Fruit fly (Drosophila melanogaster) whole organism, embryonic: ENCODE measurements around the gene fzy.
A peak's percentile ranks its signal among the peaks of the same experiment; 100 is the strongest.

Experiments used
- ATbp ChIP-seq: fragments of 200-800 bp; sonication (Bioruptor generic); optimal IDR thresholded peaks from 2 replicates; lab custom pipeline; 2017; ENCODE audit warnings: missing biosample characterization, mild to moderate bottlenecking, missing genetic modification characterization, missing genetic modification reagents
- C15 ChIP-seq: fragments of 200-800 bp; sonication (Bioruptor generic); IDR thresholded peaks from 3 replicates; pipeline ENCODE4 v1.3.6; 2022; ENCODE audit warnings: missing biosample characterization, missing genetic modification characterization
- CG10274 ChIP-seq: fragments of 200-800 bp; sonication (Bioruptor generic); optimal IDR thresholded peaks from 3 replicates; lab custom pipeline; 2017; ENCODE audit warnings: missing biosample characterization, mild to moderate bottlenecking, missing genetic modification characterization
- CG12104 ChIP-seq: fragments of 200-800 bp; sonication (Bioruptor generic); optimal IDR thresholded peaks from 3 replicates; lab custom pipeline; 2016; ENCODE audit warnings: missing biosample characterization, missing genetic modification characterization
- CG12299 ChIP-seq: fragments of 200-800 bp; sonication (Bioruptor generic); optimal IDR thresholded peaks from 2 replicates; lab custom pipeline; 2018; ENCODE audit warnings: missing biosample characterization, mild to moderate bottlenecking, missing genetic modification characterization
- CG14710 ChIP-seq: fragments of 200-800 bp; sonication (Bioruptor generic); optimal IDR thresholded peaks from 3 replicates; lab custom pipeline; 2019; ENCODE audit warnings: missing biosample characterization, mild to moderate bottlenecking, missing genetic modification characterization, moderate library complexity
- CG1529 ChIP-seq: fragments of 200-800 bp; sonication (Bioruptor generic); optimal IDR thresholded peaks from 3 replicates; lab custom pipeline; 2018; ENCODE audit warnings: missing biosample characterization, missing genetic modification characterization
- CG15696 ChIP-seq: fragments of 200-800 bp; sonication (Bioruptor generic); optimal IDR thresholded peaks from 2 replicates; lab custom pipeline; 2019; ENCODE audit warnings: missing biosample characterization, mild to moderate bottlenecking, missing genetic modification characterization, moderate library complexity
- CG17829 ChIP-seq: fragments of 200-800 bp; optimal IDR thresholded peaks from 2 replicates; lab custom pipeline; 2019; ENCODE audit warnings: missing biosample characterization, mild to moderate bottlenecking, missing genetic modification characterization, moderate library complexity
- CG2889 ChIP-seq: fragments of 200-800 bp; sonication (Bioruptor generic); IDR thresholded peaks from 3 replicates; pipeline ENCODE4 v1.3.6; 2022; ENCODE audit warnings: missing biosample characterization, missing genetic modification characterization
- CG32532 ChIP-seq: fragments of 200-800 bp; sonication (Bioruptor generic); IDR thresholded peaks from 2 replicates; pipeline ENCODE4 v1.3.6; 2022; ENCODE audit warnings: missing biosample characterization, missing genetic modification characterization
- CG33557 ChIP-seq: fragments of 200-800 bp; sonication (Bioruptor generic); optimal IDR thresholded peaks from 2 replicates; lab custom pipeline; 2019; ENCODE audit warnings: missing biosample characterization, mild to moderate bottlenecking, missing genetic modification characterization, moderate library complexity
- CG3847 ChIP-seq: fragments of 200-800 bp; sonication (Bioruptor generic); IDR thresholded peaks from 2 replicates; pipeline ENCODE4 v1.3.6; 2022; ENCODE audit warnings: missing biosample characterization, missing genetic modification characterization
- CG4282 ChIP-seq: fragments of 200-800 bp; sonication (Bioruptor generic); optimal IDR thresholded peaks from 2 replicates; lab custom pipeline; 2016; ENCODE audit warnings: missing biosample characterization, missing genetic modification characterization
- CG4707 ChIP-seq: fragments of 200-800 bp; sonication (Bioruptor generic); optimal IDR thresholded peaks from 2 replicates; lab custom pipeline; 2018; ENCODE audit warnings: missing biosample characterization, mild to moderate bottlenecking, missing genetic modification characterization, moderate library complexity
- CG5245 ChIP-seq: fragments of 200-800 bp; sonication (Bioruptor generic); optimal IDR thresholded peaks from 3 replicates; lab custom pipeline; 2016; ENCODE audit warnings: missing biosample characterization, missing genetic modification characterization
- CG7745 ChIP-seq: fragments of 200-800 bp; sonication (Bioruptor generic); optimal IDR thresholded peaks from 2 replicates; lab custom pipeline; 2018; ENCODE audit warnings: missing biosample characterization, mild to moderate bottlenecking, missing genetic modification characterization, moderate library complexity
- CG7839 ChIP-seq: fragments of 200-800 bp; sonication (Bioruptor generic); optimal IDR thresholded peaks from 3 replicates; lab custom pipeline; 2018; ENCODE audit warnings: missing biosample characterization, mild to moderate bottlenecking, missing genetic modification characterization, moderate library complexity
- CG8478 ChIP-seq: fragments of >200 bp; optimal IDR thresholded peaks from 2 replicates; lab custom pipeline; 2018
- CG9215 ChIP-seq: fragments of 200-800 bp; sonication (Bioruptor generic); IDR thresholded peaks from 2 replicates; pipeline ENCODE4 v1.3.6; 2022; ENCODE audit warnings: missing biosample characterization, missing genetic modification characterization
- D19B ChIP-seq: fragments of 200-800 bp; sonication (Bioruptor generic); optimal IDR thresholded peaks from 2 replicates; lab custom pipeline; 2017; ENCODE audit warnings: missing biosample characterization, mild to moderate bottlenecking, missing genetic modification characterization
- Doc3 ChIP-seq: fragments of 200-800 bp; sonication (Bioruptor generic); IDR thresholded peaks from 3 replicates; pipeline ENCODE4 v1.3.6; 2022; ENCODE audit warnings: missing biosample characterization, missing genetic modification characterization; ENCODE audit not compliant: partially characterized antibody
- Kr ChIP-seq: fragments of 200-800 bp; sonication (Bioruptor generic); optimal IDR thresholded peaks from 2 replicates; lab custom pipeline; 2017; ENCODE audit warnings: missing biosample characterization, mild to moderate bottlenecking, missing genetic modification characterization
- Meics ChIP-seq: fragments of 200-800 bp; sonication (Bioruptor generic); optimal IDR thresholded peaks from 2 replicates; lab custom pipeline; 2017; ENCODE audit warnings: missing biosample characterization, mild to moderate bottlenecking, missing genetic modification characterization
- Oaz ChIP-seq: fragments of 200-800 bp; sonication (Bioruptor generic); IDR thresholded peaks from 2 replicates; pipeline ENCODE4 v1.3.6; 2022; ENCODE audit warnings: missing biosample characterization, missing genetic modification characterization
- Scr ChIP-seq: fragments of 200-800 bp; sonication (Bioruptor generic); IDR thresholded peaks from 2 replicates; pipeline ENCODE4 v1.3.6; 2022; ENCODE audit warnings: missing biosample characterization, missing genetic modification characterization; ENCODE audit not compliant: partially characterized antibody
- Sox100B ChIP-seq: fragments of 200-800 bp; sonication (Bioruptor generic); optimal IDR thresholded peaks from 3 replicates; lab custom pipeline; 2018; ENCODE audit warnings: missing biosample characterization, mild to moderate bottlenecking, missing genetic modification characterization
- TFAM ChIP-seq: fragments of 200-800 bp; sonication (Bioruptor generic); optimal IDR thresholded peaks from 2 replicates; lab custom pipeline; 2017; ENCODE audit warnings: missing biosample characterization, missing genetic modification characterization, inconsistent platforms
- Tbp ChIP-seq: fragments of >200 bp; optimal IDR thresholded peaks from 2 replicates; lab custom pipeline; 2018; ENCODE audit warnings: missing biosample characterization, missing genetic modification characterization
- Xrp1 ChIP-seq: fragments of 200-800 bp; sonication (Bioruptor generic); IDR thresholded peaks from 2 replicates; pipeline ENCODE4 v1.3.6; 2022; ENCODE audit warnings: missing biosample characterization, missing genetic modification characterization
- bab2 ChIP-seq: fragments of 200-800 bp; sonication (Bioruptor generic); optimal IDR thresholded peaks from 2 replicates; lab custom pipeline; 2016; ENCODE audit warnings: missing biosample characterization, missing genetic modification characterization
- br ChIP-seq: fragments of >200 bp; optimal IDR thresholded peaks from 2 replicates; lab custom pipeline; 2017
- chinmo ChIP-seq: fragments of 200-800 bp; sonication (Bioruptor generic); IDR thresholded peaks from 4 replicates; pipeline ENCODE4 v1.3.6; 2022; ENCODE audit warnings: missing biosample characterization, missing genetic modification characterization; ENCODE audit not compliant: partially characterized antibody
- danr ChIP-seq: fragments of 200-800 bp; sonication (Bioruptor generic); IDR thresholded peaks from 2 replicates; pipeline ENCODE4 v1.3.6; 2022; ENCODE audit warnings: missing biosample characterization, missing genetic modification characterization
- emc ChIP-seq: fragments of 200-800 bp; sonication (Bioruptor generic); optimal IDR thresholded peaks from 2 replicates; lab custom pipeline; 2016; ENCODE audit warnings: missing biosample characterization, missing genetic modification characterization
- gem ChIP-seq: fragments of 200-800 bp; sonication (Bioruptor generic); optimal IDR thresholded peaks from 2 replicates; lab custom pipeline; 2019; ENCODE audit warnings: missing biosample characterization, mild to moderate bottlenecking, missing genetic modification characterization, moderate library complexity
- h ChIP-seq: fragments of >200 bp; optimal IDR thresholded peaks from 2 replicates; lab custom pipeline; 2017
- lola ChIP-seq, 3 experiments: fragments of >200 bp in 2 of 3; fragments of 200-800 bp in 1 of 3; sonication (Bioruptor generic) in 1 of 3; optimal IDR thresholded peaks; 2 replicates each; lab custom pipeline; 2017 to 2019; ENCODE audit warnings: missing biosample characterization in 3 of 3, missing genetic modification characterization in 3 of 3, mild to moderate bottlenecking in 1 of 3, moderate library complexity in 1 of 3
- luna ChIP-seq: fragments of 200-800 bp; sonication (Bioruptor generic); optimal IDR thresholded peaks from 2 replicates; lab custom pipeline; 2016; ENCODE audit warnings: missing biosample characterization, missing genetic modification characterization
- maf-S ChIP-seq: fragments of 200-800 bp; sonication (Bioruptor generic); optimal IDR thresholded peaks from 2 replicates; lab custom pipeline; 2016; ENCODE audit warnings: missing biosample characterization, missing genetic modification characterization
- mam ChIP-seq: fragments of 200-800 bp; sonication (Bioruptor generic); optimal IDR thresholded peaks from 3 replicates; lab custom pipeline; 2016; ENCODE audit warnings: missing biosample characterization, missing genetic modification characterization
- nerfin-1 ChIP-seq: fragments of 200-800 bp; sonication (Bioruptor generic); optimal IDR thresholded peaks from 3 replicates; lab custom pipeline; 2019; ENCODE audit warnings: missing biosample characterization, mild to moderate bottlenecking, missing genetic modification characterization, moderate library complexity
- pzg ChIP-seq: fragments of 200-800 bp; sonication (Bioruptor generic); optimal IDR thresholded peaks from 3 replicates; lab custom pipeline; 2018; ENCODE audit warnings: missing biosample characterization, mild to moderate bottlenecking, missing genetic modification characterization, moderate library complexity
- schlank ChIP-seq: fragments of 200-800 bp; sonication (Bioruptor generic); optimal IDR thresholded peaks from 2 replicates; lab custom pipeline; 2018; ENCODE audit warnings: missing biosample characterization, mild to moderate bottlenecking, missing genetic modification characterization
- scrt ChIP-seq: fragments of 200-800 bp; sonication (Bioruptor generic); optimal IDR thresholded peaks from 2 replicates; lab custom pipeline; 2018; ENCODE audit warnings: missing biosample characterization, mild to moderate bottlenecking, missing genetic modification characterization, moderate library complexity
- sna ChIP-seq: fragments of 200-800 bp; sonication (Bioruptor generic); IDR thresholded peaks from 2 replicates; pipeline ENCODE4 v1.3.6; 2022; ENCODE audit warnings: missing biosample characterization, missing genetic modification characterization; ENCODE audit not compliant: partially characterized antibody
- sqz ChIP-seq: fragments of 200-800 bp; sonication (Bioruptor generic); optimal IDR thresholded peaks from 3 replicates; lab custom pipeline; 2018; ENCODE audit warnings: missing biosample characterization, mild to moderate bottlenecking, missing genetic modification characterization
- tgo ChIP-seq: fragments of 200-800 bp; sonication (Bioruptor generic); IDR thresholded peaks from 3 replicates; pipeline ENCODE4 v1.3.6; 2022; ENCODE audit warnings: missing biosample characterization, missing genetic modification characterization
- vnd ChIP-seq: fragments of 200-800 bp; sonication (Bioruptor generic); IDR thresholded peaks from 3 replicates; pipeline ENCODE4 v1.3.6; 2022; ENCODE audit warnings: missing biosample characterization, missing genetic modification characterization; ENCODE audit not compliant: partially characterized antibody
- z ChIP-seq: fragments of 200-800 bp; sonication (Bioruptor generic); IDR thresholded peaks from 3 replicates; pipeline ENCODE4 v1.3.6; 2022; ENCODE audit warnings: missing biosample characterization, missing genetic modification characterization
- zfh1 ChIP-seq: fragments of 200-800 bp; sonication (Bioruptor generic); IDR thresholded peaks from 3 replicates; pipeline ENCODE4 v1.3.6; 2022; ENCODE audit warnings: missing biosample characterization, missing genetic modification characterization

The fzy gene

DNA sequence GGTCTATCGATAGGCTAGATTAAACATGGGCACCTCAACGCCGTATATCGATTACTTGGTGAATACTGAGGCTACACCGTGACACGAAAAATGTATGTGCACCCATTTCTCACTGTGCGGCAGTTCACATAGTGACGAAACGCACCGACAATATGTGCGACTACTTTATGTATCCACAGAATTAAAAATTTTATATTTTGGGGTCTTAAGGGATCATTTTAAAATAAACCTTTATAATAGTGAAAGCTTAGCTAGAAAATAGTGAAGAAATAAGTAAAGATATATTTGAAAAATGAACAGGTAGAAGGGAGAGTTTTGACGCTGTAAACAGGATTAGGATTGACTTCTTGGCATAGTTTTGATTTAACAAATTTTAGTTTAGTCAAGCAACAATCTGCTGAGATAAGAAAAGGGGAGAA lies 18.4 kb downstream of the fzy start, which contains the start of gene mRpL4 (continued):
- TF ChIP-seq CG7839 (no peak), schlank (tag; lab: Kevin White, UChicago) (peak; percentile 5), nerfin-1 (tag; lab: Kevin White, UChicago) (no peak), C15 (GFP tag; lab: Robert Waterston, UW) (0 out of 3 replicates have a peak, but pooled peaks have one; percentile 26), CG3847 (GFP tag; lab: Robert Waterston, UW) (peak; percentile 66), Sox100B (GFP tag; lab: Kevin White, UChicago) (peak; percentile 30), CG2889 (GFP tag; lab: Robert Waterston, UW) (0 out of 3 replicates have a peak, but pooled peaks have one; percentile 42), Scr (GFP tag; lab: Robert Waterston, UW) (peak; percentile 99), pzg (GFP tag; lab: Kevin White, UChicago) (peak; percentile 82), CG12299 (tag; lab: Kevin White, UChicago) (no peak), scrt (GFP tag; lab: Kevin White, UChicago) (no peak), h (lab: Kevin White, UChicago) (no peak), Kr (GFP tag; lab: Kevin White, UChicago) (no peak), luna (peak; percentile 29), lola (GFP tag; optimal IDR thresholded peaks at IDR 0.05; lab: Kevin White, UChicago) (peak in 1 of 3 experiments; percentile 47), CG9215 (GFP tag; lab: Robert Waterston, UW) (peak; percentile 51), CG14710 (tag; lab: Kevin White, UChicago) (peak; percentile 81), Xrp1 (GFP tag; lab: Robert Waterston, UW) (peak; percentile 74), zfh1 (peak; percentile 72), CG32532 (GFP tag; lab: Robert Waterston, UW) (no peak; the same call in 1 of the 2 replicates), Meics (GFP tag; lab: Kevin White, UChicago) (peak; percentile 100), Tbp (no peak), z (no peak), CG8478 (lab: Kevin White, UChicago) (no peak), sqz (no peak), Doc3 (GFP tag; lab: Robert Waterston, UW) (peak; percentile 99), CG17829 (peak; percentile 80), chinmo (GFP tag; lab: Robert Waterston, UW) (peak; percentile 98), CG1529 (GFP tag; lab: Kevin White, UChicago) (no peak), CG12104 (no peak), maf-S (GFP tag; lab: Kevin White, UChicago) (peak; percentile 77), CG7745 (tag; lab: Kevin White, UChicago) (no peak), CG33557 (peak; percentile 4), CG4282 (GFP tag; lab: Kevin White, UChicago) (peak; percentile 82), br (lab: Kevin White, UChicago) (no peak), CG15696 (tag; lab: Kevin White, UChicago) (peak; percentile 47), emc (no peak), vnd (GFP tag; lab: Robert Waterston, UW) (peak; percentile 98), CG5245 (GFP tag; lab: Kevin White, UChicago) (peak; percentile 41), ATbp (GFP tag; lab: Kevin White, UChicago) (no peak), danr (GFP tag; lab: Robert Waterston, UW) (no peak), D19B (peak; percentile 14), Oaz (GFP tag; lab: Robert Waterston, UW) (peak; percentile 58), TFAM (GFP tag; lab: Kevin White, UChicago) (no peak), CG4707 (GFP tag; lab: Kevin White, UChicago) (no peak), gem (tag; lab: Kevin White, UChicago) (peak; percentile 71), mam (GFP tag; lab: Kevin White, UChicago) (peak; percentile 87), bab2 (peak; percentile 70), CG10274 (GFP tag; lab: Kevin White, UChicago) (no peak), tgo (peak; percentile 27; the same call in 1 of the 3 replicates), sna (GFP tag; lab: Robert Waterston, UW) (peak; percentile 99)
